Worm (Caenorhabditis elegans): Measurements from ENCODE around the gene F09A5.2.

The F09A5.2 gene

ce11 chrX:13141440-13141839 lies 6.5 kb downstream of the F09A5.2 start, which contains the start of gene F09A5.3 (continued):
- TF ChIP-seq blmp-1 (tag; optimal IDR thresholded peaks at IDR 0.05) (peak; percentile 88), ceh-82 (tag; optimal IDR thresholded peaks at IDR 0.05) (no peak), xbp-1 (tag; optimal IDR thresholded peaks at IDR 0.05) (no peak), pqm-1 (tag; optimal IDR thresholded peaks at IDR 0.05) (no peak), ztf-4 (tag; optimal IDR thresholded peaks at IDR 0.05) (peak; percentile 55), nhr-47 (tag; optimal IDR thresholded peaks at IDR 0.05) (peak; percentile 41), mdl-1 (tag; optimal IDR thresholded peaks at IDR 0.05) (peak in 1 of 2 experiments; percentile 85), nhr-76 (tag; optimal IDR thresholded peaks at IDR 0.05) (no peak), nhr-77 (tag; optimal IDR thresholded peaks at IDR 0.05) (no peak), ceh-90 (tag; optimal IDR thresholded peaks at IDR 0.05) (no peak), egl-13 (tag; optimal IDR thresholded peaks at IDR 0.05) (no peak), unc-130 (tag; optimal IDR thresholded peaks at IDR 0.05) (peak; percentile 41), efl-1 (optimal IDR thresholded peaks at IDR 0.05) (no peak), efl-1 (GFP tag; optimal IDR thresholded peaks at IDR 0.05 in 1 of 2) (peak in 1 of 2 experiments; percentile 91), vab-15 (tag; optimal IDR thresholded peaks at IDR 0.05) (no peak), unc-30 (tag; optimal IDR thresholded peaks at IDR 0.05) (no peak), nhr-237 (tag; optimal IDR thresholded peaks at IDR 0.05) (no peak), alr-1 (tag; optimal IDR thresholded peaks at IDR 0.05; ENCODE audit: borderline replicate concordance) (no peak), aha-1 (tag; optimal IDR thresholded peaks at IDR 0.05) (no peak), hlh-17 (GFP tag; optimal IDR thresholded peaks at IDR 0.05; ENCODE audit: borderline replicate concordance) (no peak), dsc-1 (tag; optimal IDR thresholded peaks at IDR 0.05) (peak; percentile 23), nhr-28 (tag; optimal IDR thresholded peaks at IDR 0.05) (no peak), swsn-7 (tag; optimal IDR thresholded peaks at IDR 0.05) (peak; percentile 16), lin-35 (GFP tag; optimal IDR thresholded peaks at IDR 0.05) (peak in 1 of 2 experiments; percentile 73), ceh-63 (GFP tag; optimal IDR thresholded peaks at IDR 0.05) (no peak), sup-37 (GFP tag; optimal IDR thresholded peaks at IDR 0.05) (no peak), efl-3 (GFP tag; optimal IDR thresholded peaks at IDR 0.05) (no peak), lsy-2 (tag; optimal IDR thresholded peaks at IDR 0.05) (peak; percentile 28 to 61), nhr-85 (tag) (peak; percentile 96), elt-2 (tag; optimal IDR thresholded peaks at IDR 0.05) (no peak), lin-13 (GFP tag; optimal IDR thresholded peaks at IDR 0.05) (peak; percentile 32), sox-4 (tag; optimal IDR thresholded peaks at IDR 0.05) (no peak), hpl-2 (GFP tag; optimal IDR thresholded peaks at IDR 0.05) (no peak), pag-3 (tag; optimal IDR thresholded peaks at IDR 0.05; ENCODE audit: borderline replicate concordance, insufficient read depth) (no peak), irx-1 (tag; optimal IDR thresholded peaks at IDR 0.05) (peak; percentile 30), fkh-10 (GFP tag; optimal IDR thresholded peaks at IDR 0.05) (no peak), isw-1 (GFP tag; IDR thresholded peaks at IDR 0.05) (no peak)

ce11 chrX:13143236-13143635 lies 8.3 kb downstream of the F09A5.2 start:
- TF ChIP-seq aly-2 (tag; optimal IDR thresholded peaks at IDR 0.05): no peak
- TF ChIP-seq efl-1 (optimal IDR thresholded peaks at IDR 0.05): no peak
- TF ChIP-seq efl-1 (GFP tag; optimal IDR thresholded peaks at IDR 0.05 in 1 of 2): peak in 1 of 2 experiments; percentile 70

- TF ChIP-seq nhr-20 (tag; optimal IDR thresholded peaks at IDR 0.05) (peak; percentile 42), swsn-7 (tag; optimal IDR thresholded peaks at IDR 0.05) (peak; percentile 23), fkh-4 (tag; optimal IDR thresholded peaks at IDR 0.05; ENCODE audit: borderline replicate concordance) (no peak), ztf-11 (tag; optimal IDR thresholded peaks at IDR 0.05) (peak in 1 of 2 experiments; percentile 66), ceh-88 (GFP tag; IDR thresholded peaks at IDR 0.05) (no peak), nhr-84 (tag; optimal IDR thresholded peaks at IDR 0.05) (no peak), unc-98 (GFP tag; IDR thresholded peaks at IDR 0.05) (no peak), grh-1 (GFP tag; IDR thresholded peaks at IDR 0.05) (0 out of 2 replicates have a peak, but pooled peaks have one; percentile 4), ceh-82 (tag; optimal IDR thresholded peaks at IDR 0.05) (peak in 1 of 3 experiments; percentile 20), snu-23 (GFP tag; optimal IDR thresholded peaks at IDR 0.05) (no peak), skn-1 (tag; optimal IDR thresholded peaks at IDR 0.05) (peak; percentile 5), ets-5 (GFP tag; IDR thresholded peaks at IDR 0.05) (no peak), dsc-1 (tag; optimal IDR thresholded peaks at IDR 0.05) (no peak), lin-14 (GFP tag; optimal IDR thresholded peaks at IDR 0.05) (peak; percentile 84), nhr-85 (tag) (peak; percentile 83), F16B12.6 (tag; optimal IDR thresholded peaks at IDR 0.05) (no peak)
Measured at ce11 chrX:13143762-13144732, 9.1 kb downstream of the F09A5.2 start.

Measured in whole organism, L1 larva.